Worm (Caenorhabditis elegans): ENCODE measurements around the gene nspg-14.

- TF ChIP-seq nhr-12 (tag; optimal IDR thresholded peaks at IDR 0.05): no peak
- no peak for TF ChIP-seq pqm-1 (tag; optimal IDR thresholded peaks at IDR 0.05)
- no peak for TF ChIP-seq unc-62 (GFP tag; optimal IDR thresholded peaks at IDR 0.05)
- no peak for TF ChIP-seq ZK546.5 (tag; optimal IDR thresholded peaks at IDR 0.05)
- TF ChIP-seq zag-1 (tag; optimal IDR thresholded peaks at IDR 0.05): no peak
- TF ChIP-seq nfya-1 (tag; optimal IDR thresholded peaks at IDR 0.05; ENCODE audit: insufficient read depth): no peak
- no peak for TF ChIP-seq ama-1 (optimal IDR thresholded peaks at IDR 0.05)
- no peak for TF ChIP-seq elt-1 (tag; optimal IDR thresholded peaks at IDR 0.05)
Observed at ce11 chrX:5289106-5289505, 36.3 kb downstream of the nspg-14 start.
